Fruit fly (Drosophila melanogaster) whole organism, embryonic: ENCODE results near the gene CG2794.

Experiments used
- CG1024 ChIP-seq: fragments of 200-800 bp; sonication (Bioruptor generic); IDR thresholded peaks from 2 replicates; pipeline ENCODE4 v1.3.6; 2022; ENCODE audit warnings: missing biosample characterization, missing genetic modification characterization
- CG10959 ChIP-seq: fragments of 200-800 bp; sonication (Bioruptor generic); IDR thresholded peaks from 2 replicates; pipeline ENCODE4 v1.3.6; 2022; ENCODE audit warnings: missing biosample characterization, missing genetic modification characterization
- CG11247 ChIP-seq: fragments of 200-800 bp; sonication (Bioruptor generic); IDR thresholded peaks from 2 replicates; pipeline ENCODE4 v1.3.6; 2022; ENCODE audit warnings: missing biosample characterization, missing genetic modification characterization
- CG1233 ChIP-seq: fragments of 200-800 bp; sonication (Bioruptor generic); optimal IDR thresholded peaks from 4 replicates; lab custom pipeline; 2018; ENCODE audit warnings: missing biosample characterization, mild to moderate bottlenecking, missing genetic modification characterization
- CG12659 ChIP-seq: fragments of 200-800 bp; sonication (Bioruptor generic); optimal IDR thresholded peaks from 3 replicates; lab custom pipeline; 2017; ENCODE audit warnings: mild to moderate bottlenecking, missing biosample characterization, missing genetic modification reagents, missing genetic modification characterization
- CG12942 ChIP-seq: fragments of 200-800 bp; sonication (Bioruptor generic); optimal IDR thresholded peaks from 3 replicates; lab custom pipeline; 2016; ENCODE audit warnings: missing biosample characterization, missing genetic modification characterization
- CG15514 ChIP-seq: fragments of 200-800 bp; sonication (Bioruptor generic); optimal IDR thresholded peaks from 3 replicates; lab custom pipeline; 2017; ENCODE audit warnings: missing biosample characterization, missing genetic modification characterization, mild to moderate bottlenecking, moderate library complexity, missing genetic modification reagents
- CG16863 ChIP-seq: fragments of 200-800 bp; sonication (Bioruptor generic); optimal IDR thresholded peaks from 3 replicates; lab custom pipeline; 2016; ENCODE audit warnings: missing biosample characterization, missing genetic modification characterization
- CG17361 ChIP-seq: fragments of 200-800 bp; sonication (Bioruptor generic); IDR thresholded peaks from 3 replicates; pipeline ENCODE4 v1.3.6; 2022; ENCODE audit warnings: missing biosample characterization, missing genetic modification characterization
- CG17568 ChIP-seq: fragments of 200-800 bp; sonication (Bioruptor generic); optimal IDR thresholded peaks from 2 replicates; lab custom pipeline; 2018; ENCODE audit warnings: missing biosample characterization, mild to moderate bottlenecking, missing genetic modification characterization, moderate library complexity
- CG17829 ChIP-seq: fragments of 200-800 bp; optimal IDR thresholded peaks from 2 replicates; lab custom pipeline; 2019; ENCODE audit warnings: missing biosample characterization, mild to moderate bottlenecking, missing genetic modification characterization, moderate library complexity
- CG2712 ChIP-seq: fragments of 200-800 bp; optimal IDR thresholded peaks from 3 replicates; lab custom pipeline; 2019; ENCODE audit warnings: missing biosample characterization, mild to moderate bottlenecking, missing genetic modification characterization, moderate library complexity
- CG30020 ChIP-seq: fragments of 200-800 bp; optimal IDR thresholded peaks from 2 replicates; lab custom pipeline; 2019; ENCODE audit warnings: missing biosample characterization, mild to moderate bottlenecking, missing genetic modification characterization, moderate library complexity
- CG34376 ChIP-seq: fragments of 200-800 bp; sonication (Bioruptor generic); optimal IDR thresholded peaks from 2 replicates; lab custom pipeline; 2018; ENCODE audit warnings: missing biosample characterization, mild to moderate bottlenecking, missing genetic modification characterization
- CG34422 ChIP-seq: fragments of 200-800 bp; sonication (Bioruptor generic); IDR thresholded peaks from 3 replicates; pipeline ENCODE4 v1.3.6; 2022; ENCODE audit warnings: missing biosample characterization, missing genetic modification characterization
- CG3847 ChIP-seq: fragments of 200-800 bp; sonication (Bioruptor generic); IDR thresholded peaks from 2 replicates; pipeline ENCODE4 v1.3.6; 2022; ENCODE audit warnings: missing biosample characterization, missing genetic modification characterization
- CG4707 ChIP-seq: fragments of 200-800 bp; sonication (Bioruptor generic); optimal IDR thresholded peaks from 2 replicates; lab custom pipeline; 2018; ENCODE audit warnings: missing biosample characterization, mild to moderate bottlenecking, missing genetic modification characterization, moderate library complexity
- CG5180 ChIP-seq: fragments of 200-800 bp; sonication (Bioruptor generic); optimal IDR thresholded peaks from 3 replicates; lab custom pipeline; 2017; ENCODE audit warnings: missing biosample characterization, missing genetic modification characterization, mild to moderate bottlenecking, moderate library complexity, missing genetic modification reagents
- CG6272 ChIP-seq: fragments of 200-800 bp; sonication (Bioruptor generic); IDR thresholded peaks from 2 replicates; pipeline ENCODE4 v1.3.6; 2022; ENCODE audit warnings: missing biosample characterization, missing genetic modification characterization
- CG6791 ChIP-seq: fragments of 200-800 bp; sonication (Bioruptor generic); IDR thresholded peaks from 3 replicates; pipeline ENCODE4 v1.3.6; 2022; ENCODE audit warnings: missing biosample characterization, missing genetic modification characterization; ENCODE audit not compliant: partially characterized antibody
- CG6854 ChIP-seq: fragments of 200-800 bp; sonication (Bioruptor generic); optimal IDR thresholded peaks from 3 replicates; lab custom pipeline; 2017; ENCODE audit warnings: missing biosample characterization, mild to moderate bottlenecking, missing genetic modification characterization
- CG7928 ChIP-seq: fragments of 200-800 bp; sonication (Bioruptor generic); optimal IDR thresholded peaks from 2 replicates; lab custom pipeline; 2017; ENCODE audit warnings: missing biosample characterization, mild to moderate bottlenecking, missing genetic modification characterization
- CG8944 ChIP-seq: fragments of 200-800 bp; sonication (Bioruptor generic); optimal IDR thresholded peaks from 3 replicates; lab custom pipeline; 2016; ENCODE audit warnings: missing biosample characterization, missing genetic modification characterization
- CG9932 ChIP-seq: fragments of 200-800 bp; sonication (Bioruptor generic); IDR thresholded peaks from 2 replicates; pipeline ENCODE4 v1.3.6; 2022; ENCODE audit warnings: missing biosample characterization, missing genetic modification characterization
- D ChIP-seq, 2 experiments: fragments of 200-800 bp in 1 of 2; fragments of >200 bp in 1 of 2; sonication (Bioruptor generic) in 1 of 2; optimal IDR thresholded peaks; 2 replicates in 1 of 2; 3 replicates in 1 of 2; lab custom pipeline; 2017; ENCODE audit warnings: mild to moderate bottlenecking in 1 of 2, missing biosample characterization in 1 of 2, missing genetic modification characterization in 1 of 2, missing genetic modification reagents in 1 of 2
- Deaf1 ChIP-seq: fragments of 200-800 bp; optimal IDR thresholded peaks from 3 replicates; lab custom pipeline; 2019; ENCODE audit warnings: missing biosample characterization, mild to moderate bottlenecking, missing genetic modification characterization, moderate library complexity
- Drgx ChIP-seq: fragments of 200-800 bp; sonication (Bioruptor generic); IDR thresholded peaks from 2 replicates; pipeline ENCODE4 v1.3.6; 2022; ENCODE audit warnings: missing biosample characterization, missing genetic modification characterization
- HmgD ChIP-seq: fragments of 200-800 bp; sonication (Bioruptor generic); optimal IDR thresholded peaks from 3 replicates; lab custom pipeline; 2016; ENCODE audit warnings: missing biosample characterization, missing genetic modification characterization
- HmgZ ChIP-seq: fragments of 200-800 bp; sonication (Bioruptor generic); optimal IDR thresholded peaks from 2 replicates; lab custom pipeline; 2018; ENCODE audit warnings: missing biosample characterization, mild to moderate bottlenecking, missing genetic modification characterization
- Hmx ChIP-seq: fragments of 200-800 bp; sonication (Bioruptor generic); optimal IDR thresholded peaks from 2 replicates; lab custom pipeline; 2016; ENCODE audit warnings: missing biosample characterization, missing genetic modification characterization
- Lpt ChIP-seq: fragments of >200 bp; optimal IDR thresholded peaks from 2 replicates; lab custom pipeline; 2018; ENCODE audit warnings: missing biosample characterization, missing genetic modification characterization
- Mes4 ChIP-seq: fragments of 200-800 bp; sonication (Bioruptor generic); optimal IDR thresholded peaks from 2 replicates; lab custom pipeline; 2016; ENCODE audit warnings: missing biosample characterization, missing genetic modification characterization
- Optix ChIP-seq: fragments of 200-800 bp; sonication (Bioruptor generic); IDR thresholded peaks from 3 replicates; pipeline ENCODE4 v1.3.6; 2022; ENCODE audit warnings: missing biosample characterization, missing genetic modification characterization
- Sox100B ChIP-seq: fragments of 200-800 bp; sonication (Bioruptor generic); optimal IDR thresholded peaks from 3 replicates; lab custom pipeline; 2018; ENCODE audit warnings: missing biosample characterization, mild to moderate bottlenecking, missing genetic modification characterization
- Vsx1 ChIP-seq: fragments of 200-800 bp; sonication (Bioruptor generic); optimal IDR thresholded peaks from 2 replicates; lab custom pipeline; 2017; ENCODE audit warnings: missing biosample characterization, mild to moderate bottlenecking, missing genetic modification characterization, missing genetic modification reagents
- amos ChIP-seq: fragments of 200-800 bp; sonication (Bioruptor generic); IDR thresholded peaks from 2 replicates; pipeline ENCODE4 v1.3.6; 2022; ENCODE audit warnings: missing biosample characterization, missing genetic modification characterization; ENCODE audit not compliant: partially characterized antibody
- bbx ChIP-seq: fragments of 200-800 bp; sonication (Bioruptor generic); IDR thresholded peaks from 2 replicates; pipeline ENCODE4 v1.3.6; 2022; ENCODE audit warnings: missing biosample characterization, missing genetic modification characterization; ENCODE audit not compliant: partially characterized antibody
- caup ChIP-seq: fragments of 200-800 bp; sonication (Bioruptor generic); optimal IDR thresholded peaks from 3 replicates; lab custom pipeline; 2017; ENCODE audit warnings: missing biosample characterization, mild to moderate bottlenecking, missing genetic modification characterization, moderate library complexity; ENCODE audit not compliant: severe bottlenecking
- croc ChIP-seq: fragments of 200-800 bp; sonication (Bioruptor generic); conservative IDR thresholded peaks from 3 replicates; pipeline ENCODE4 v1.3.6; 2022; ENCODE audit warnings: missing biosample characterization, missing genetic modification characterization
- danr ChIP-seq: fragments of 200-800 bp; sonication (Bioruptor generic); IDR thresholded peaks from 2 replicates; pipeline ENCODE4 v1.3.6; 2022; ENCODE audit warnings: missing biosample characterization, missing genetic modification characterization
- gsb-n ChIP-seq: fragments of 200-800 bp; sonication (Bioruptor generic); optimal IDR thresholded peaks from 3 replicates; lab custom pipeline; 2018; ENCODE audit warnings: missing biosample characterization, mild to moderate bottlenecking, missing genetic modification characterization
- h ChIP-seq: fragments of >200 bp; optimal IDR thresholded peaks from 2 replicates; lab custom pipeline; 2017
- her ChIP-seq: fragments of 200-800 bp; sonication (Bioruptor generic); optimal IDR thresholded peaks from 2 replicates; lab custom pipeline; 2016; ENCODE audit warnings: missing biosample characterization, missing genetic modification characterization
- hkb ChIP-seq, 2 experiments: fragments of 200-800 bp in 1 of 2; fragments of >200 bp in 1 of 2; sonication (Bioruptor generic) in 1 of 2; IDR thresholded peaks in 1 of 2; optimal IDR thresholded peaks in 1 of 2; 2 replicates each; pipeline versions ENCODE4 v1.3.6 to Lab custom; 2017 to 2022; ENCODE audit warnings: missing biosample characterization in 1 of 2, missing genetic modification characterization in 1 of 2
- lola ChIP-seq, 3 experiments: fragments of >200 bp in 2 of 3; fragments of 200-800 bp in 1 of 3; sonication (Bioruptor generic) in 1 of 3; optimal IDR thresholded peaks; 2 replicates each; lab custom pipeline; 2017 to 2019; ENCODE audit warnings: missing biosample characterization in 3 of 3, missing genetic modification characterization in 3 of 3, mild to moderate bottlenecking in 1 of 3, moderate library complexity in 1 of 3
- nmo ChIP-seq: fragments of 200-800 bp; sonication (Bioruptor generic); optimal IDR thresholded peaks from 2 replicates; lab custom pipeline; 2018; ENCODE audit warnings: missing biosample characterization, mild to moderate bottlenecking, missing genetic modification characterization, moderate library complexity
- pho ChIP-seq: fragments of 200-800 bp; sonication (Bioruptor generic); optimal IDR thresholded peaks from 2 replicates; lab custom pipeline; 2016; ENCODE audit warnings: missing biosample characterization, missing genetic modification characterization
- phol ChIP-seq: fragments of 200-800 bp; sonication (Bioruptor generic); optimal IDR thresholded peaks from 3 replicates; lab custom pipeline; 2018; ENCODE audit warnings: missing biosample characterization, mild to moderate bottlenecking, missing genetic modification characterization, moderate library complexity
- stc ChIP-seq: fragments of 200-800 bp; sonication (Bioruptor generic); IDR thresholded peaks from 2 replicates; pipeline ENCODE4 v1.3.6; 2022; ENCODE audit warnings: missing biosample characterization, missing genetic modification characterization
- vfl ChIP-seq: fragments of 200-800 bp; sonication (Bioruptor generic); optimal IDR thresholded peaks from 2 replicates; lab custom pipeline; 2016; ENCODE audit warnings: missing biosample characterization, missing genetic modification characterization

Gene CG2794

dm6 chr2L:602439-602879 is 38.5 kb downstream of the CG2794 start, which contains the start of gene CG13689 (continued):
- peak; percentile 62 for TF ChIP-seq CG17361 (GFP tag; lab: Robert Waterston, UW)
- peak; percentile 35 for TF ChIP-seq CG1233
- peak; percentile 72 for TF ChIP-seq CG34422
- TF ChIP-seq CG17829 (tag; lab: Kevin White, UChicago) = peak; percentile 77
- no peak for TF ChIP-seq Drgx
- TF ChIP-seq danr = no peak
- no peak for TF ChIP-seq CG6854 (GFP tag; lab: Kevin White, UChicago)
- peak; percentile 13 for TF ChIP-seq CG8944 (GFP tag; lab: Kevin White, UChicago)
- TF ChIP-seq h = no peak
- TF ChIP-seq Lpt = no peak
- peak; percentile 53 for TF ChIP-seq CG12659 (GFP tag; lab: Kevin White, UChicago)
- TF ChIP-seq CG6272 (GFP tag; lab: Robert Waterston, UW) = no peak
- no peak for TF ChIP-seq her
- TF ChIP-seq CG9932 (GFP tag; lab: Robert Waterston, UW) = peak; percentile 81
- no peak for TF ChIP-seq CG4707 (GFP tag; lab: Kevin White, UChicago)
- peak; percentile 13; the same call in 1 of the 2 replicates for TF ChIP-seq amos (GFP tag; lab: Robert Waterston, UW)
- peak; percentile 7 for TF ChIP-seq vfl (GFP tag; lab: Kevin White, UChicago)
- TF ChIP-seq nmo = peak; percentile 41
- peak; percentile 40 for TF ChIP-seq HmgZ (tag; lab: Kevin White, UChicago)
- TF ChIP-seq CG16863 (GFP tag; lab: Kevin White, UChicago) = peak; percentile 27
- peak; percentile 63 for TF ChIP-seq CG3847 (GFP tag; lab: Robert Waterston, UW)
- no peak for TF ChIP-seq CG30020 (tag; lab: Kevin White, UChicago)
- peak; percentile 0 for TF ChIP-seq CG12942
- no peak for TF ChIP-seq CG6791
- no peak for TF ChIP-seq Deaf1
- peak; percentile 78 for TF ChIP-seq CG11247
- peak in 1 of 3 experiments; percentile 12 for TF ChIP-seq lola (GFP tag; optimal IDR thresholded peaks at IDR 0.05; lab: Kevin White, UChicago)
- TF ChIP-seq stc (GFP tag; lab: Robert Waterston, UW) = no peak
- TF ChIP-seq gsb-n (tag; lab: Kevin White, UChicago) = peak; percentile 38
- TF ChIP-seq Optix (GFP tag; lab: Robert Waterston, UW) = no peak
- no peak for TF ChIP-seq pho (GFP tag; lab: Kevin White, UChicago)
- TF ChIP-seq HmgD = no peak
- peak; percentile 34 for TF ChIP-seq phol (tag; lab: Kevin White, UChicago)
- TF ChIP-seq CG1024 = peak; percentile 42
- peak; percentile 70 for TF ChIP-seq CG15514 (GFP tag; lab: Kevin White, UChicago)
- no peak for TF ChIP-seq Sox100B
- no peak for TF ChIP-seq CG5180
- TF ChIP-seq D (optimal IDR thresholded peaks at IDR 0.05; lab: Kevin White, UChicago) = no peak
- TF ChIP-seq D (GFP tag; optimal IDR thresholded peaks at IDR 0.05; lab: Kevin White, UChicago) = no peak
- TF ChIP-seq croc (GFP tag; lab: Robert Waterston, UW) = no peak
- peak; percentile 6 for TF ChIP-seq Vsx1
- no peak for TF ChIP-seq hkb (optimal IDR thresholded peaks at IDR 0.05; lab: Kevin White, UChicago)
- peak; percentile 20; the same call in 1 of the 2 replicates for TF ChIP-seq hkb (GFP tag; IDR thresholded peaks at IDR 0.05; lab: Robert Waterston, UW)
- peak; percentile 38 for TF ChIP-seq Hmx
- no peak for TF ChIP-seq CG34376 (GFP tag; lab: Kevin White, UChicago)
- no peak for TF ChIP-seq CG10959 (GFP tag; lab: Robert Waterston, UW)
- TF ChIP-seq CG17568 = no peak
- peak; percentile 32 for TF ChIP-seq caup (GFP tag; lab: Kevin White, UChicago)
- TF ChIP-seq CG7928 (GFP tag; lab: Kevin White, UChicago) = no peak
- TF ChIP-seq bbx (GFP tag; lab: Robert Waterston, UW) = no peak
- no peak for TF ChIP-seq Mes4 (GFP tag; lab: Kevin White, UChicago)
- TF ChIP-seq CG2712 = peak; percentile 74
